Fruit fly (Drosophila melanogaster) whole organism, embryonic: Measurements from ENCODE around the gene Gem2.

Source experiments
- Bteb2 ChIP-seq: fragments of 200-800 bp; sonication (Bioruptor generic); optimal IDR thresholded peaks from 2 replicates; lab custom pipeline; 2016; ENCODE audit warnings: missing biosample characterization, missing genetic modification characterization
- CG10147 ChIP-seq: fragments of 200-800 bp; sonication (Bioruptor generic); optimal IDR thresholded peaks from 2 replicates; lab custom pipeline; 2019; ENCODE audit warnings: missing biosample characterization, mild to moderate bottlenecking, missing genetic modification characterization, moderate library complexity
- CG10543 ChIP-seq: fragments of 200-800 bp; sonication (Bioruptor generic); optimal IDR thresholded peaks from 3 replicates; lab custom pipeline; 2017; ENCODE audit warnings: missing biosample characterization, mild to moderate bottlenecking, missing genetic modification characterization, moderate library complexity
- CG10565 ChIP-seq: fragments of 200-800 bp; sonication (Bioruptor generic); optimal IDR thresholded peaks from 3 replicates; lab custom pipeline; 2016; ENCODE audit warnings: missing biosample characterization, mild to moderate bottlenecking, missing genetic modification characterization
- CG11093 ChIP-seq: fragments of 200-800 bp; sonication (Bioruptor generic); IDR thresholded peaks from 3 replicates; pipeline ENCODE4 v1.3.6; 2022; ENCODE audit warnings: missing biosample characterization, missing genetic modification characterization
- CG12942 ChIP-seq: fragments of 200-800 bp; sonication (Bioruptor generic); optimal IDR thresholded peaks from 3 replicates; lab custom pipeline; 2016; ENCODE audit warnings: missing biosample characterization, missing genetic modification characterization
- CG13894 ChIP-seq: fragments of 200-800 bp; sonication (Bioruptor generic); optimal IDR thresholded peaks from 3 replicates; lab custom pipeline; 2018; ENCODE audit warnings: missing biosample characterization, mild to moderate bottlenecking, missing genetic modification characterization, moderate library complexity
- CG15073 ChIP-seq: fragments of 200-800 bp; sonication (Bioruptor generic); optimal IDR thresholded peaks from 2 replicates; lab custom pipeline; 2016; ENCODE audit warnings: missing biosample characterization, missing genetic modification characterization
- CG15269 ChIP-seq: fragments of 200-800 bp; sonication (Bioruptor generic); optimal IDR thresholded peaks from 2 replicates; lab custom pipeline; 2018; ENCODE audit warnings: missing biosample characterization, mild to moderate bottlenecking, missing genetic modification characterization, moderate library complexity
- CG17829 ChIP-seq: fragments of 200-800 bp; optimal IDR thresholded peaks from 2 replicates; lab custom pipeline; 2019; ENCODE audit warnings: missing biosample characterization, mild to moderate bottlenecking, missing genetic modification characterization, moderate library complexity
- CG18619 ChIP-seq: fragments of 200-800 bp; sonication (Bioruptor generic); optimal IDR thresholded peaks from 3 replicates; lab custom pipeline; 2017; ENCODE audit warnings: missing biosample characterization, mild to moderate bottlenecking, missing genetic modification characterization
- CG2199 ChIP-seq: fragments of 200-800 bp; sonication (Bioruptor generic); IDR thresholded peaks from 3 replicates; pipeline ENCODE4 v1.3.6; 2022; ENCODE audit warnings: missing biosample characterization, missing genetic modification characterization
- CG2889 ChIP-seq: fragments of 200-800 bp; sonication (Bioruptor generic); IDR thresholded peaks from 3 replicates; pipeline ENCODE4 v1.3.6; 2022; ENCODE audit warnings: missing biosample characterization, missing genetic modification characterization
- CG32532 ChIP-seq: fragments of 200-800 bp; sonication (Bioruptor generic); IDR thresholded peaks from 2 replicates; pipeline ENCODE4 v1.3.6; 2022; ENCODE audit warnings: missing biosample characterization, missing genetic modification characterization
- CG34224 ChIP-seq: fragments of 200-800 bp; sonication (Bioruptor generic); IDR thresholded peaks from 3 replicates; pipeline ENCODE4 v1.3.6; 2022; ENCODE audit warnings: missing biosample characterization, missing genetic modification characterization; ENCODE audit not compliant: partially characterized antibody
- CG34422 ChIP-seq: fragments of 200-800 bp; sonication (Bioruptor generic); IDR thresholded peaks from 3 replicates; pipeline ENCODE4 v1.3.6; 2022; ENCODE audit warnings: missing biosample characterization, missing genetic modification characterization
- CG4328 ChIP-seq: fragments of 200-800 bp; sonication (Bioruptor generic); optimal IDR thresholded peaks from 3 replicates; lab custom pipeline; 2017; ENCODE audit warnings: missing biosample characterization, missing genetic modification reagents, missing genetic modification characterization
- CG5180 ChIP-seq: fragments of 200-800 bp; sonication (Bioruptor generic); optimal IDR thresholded peaks from 3 replicates; lab custom pipeline; 2017; ENCODE audit warnings: missing biosample characterization, missing genetic modification characterization, mild to moderate bottlenecking, moderate library complexity, missing genetic modification reagents
- CG6683 ChIP-seq: fragments of 200-800 bp; sonication (Bioruptor generic); optimal IDR thresholded peaks from 2 replicates; lab custom pipeline; 2017; ENCODE audit warnings: missing biosample characterization, mild to moderate bottlenecking, missing genetic modification characterization, missing genetic modification reagents
- CG6791 ChIP-seq: fragments of 200-800 bp; sonication (Bioruptor generic); IDR thresholded peaks from 3 replicates; pipeline ENCODE4 v1.3.6; 2022; ENCODE audit warnings: missing biosample characterization, missing genetic modification characterization; ENCODE audit not compliant: partially characterized antibody
- CG7928 ChIP-seq: fragments of 200-800 bp; sonication (Bioruptor generic); optimal IDR thresholded peaks from 2 replicates; lab custom pipeline; 2017; ENCODE audit warnings: missing biosample characterization, mild to moderate bottlenecking, missing genetic modification characterization
- CG8281 ChIP-seq: fragments of 200-800 bp; sonication (Bioruptor generic); optimal IDR thresholded peaks from 2 replicates; lab custom pipeline; 2018; ENCODE audit warnings: missing biosample characterization, mild to moderate bottlenecking, missing genetic modification characterization, moderate library complexity
- Dfd ChIP-seq, 2 experiments: fragments of >200 bp; optimal IDR thresholded peaks; 2 replicates each; lab custom pipeline; 2017; ENCODE audit warnings: missing biosample characterization in 2 of 2, missing genetic modification characterization in 2 of 2
- Elba2 ChIP-seq: fragments of 200-800 bp; sonication (Bioruptor generic); optimal IDR thresholded peaks from 3 replicates; lab custom pipeline; 2016; ENCODE audit warnings: missing biosample characterization, missing genetic modification characterization
- Ets65A ChIP-seq: fragments of 200-800 bp; sonication (Bioruptor generic); peaks from one replicate; lab custom pipeline; 2016; ENCODE audit warnings: missing biosample characterization, missing genetic modification characterization
- HHEX ChIP-seq: fragments of 200-800 bp; sonication (Bioruptor generic); optimal IDR thresholded peaks from 3 replicates; lab custom pipeline; 2017; ENCODE audit warnings: missing biosample characterization, mild to moderate bottlenecking, missing genetic modification characterization, missing genetic modification reagents
- HLH4C ChIP-seq: fragments of 200-800 bp; sonication (Bioruptor generic); IDR thresholded peaks from 3 replicates; pipeline ENCODE4 v1.3.6; 2022; ENCODE audit warnings: missing biosample characterization, missing genetic modification characterization; ENCODE audit not compliant: partially characterized antibody
- HLH54F ChIP-seq: fragments of 200-800 bp; sonication (Bioruptor generic); optimal IDR thresholded peaks from 3 replicates; lab custom pipeline; 2016; ENCODE audit warnings: missing biosample characterization, missing genetic modification characterization
- HLHmδ ChIP-seq: fragments of 200-800 bp; sonication (Bioruptor generic); optimal IDR thresholded peaks from 2 replicates; lab custom pipeline; 2018; ENCODE audit warnings: missing biosample characterization, mild to moderate bottlenecking, missing genetic modification characterization, moderate library complexity
- HmgD ChIP-seq: fragments of 200-800 bp; sonication (Bioruptor generic); optimal IDR thresholded peaks from 3 replicates; lab custom pipeline; 2016; ENCODE audit warnings: missing biosample characterization, missing genetic modification characterization
- Hmr ChIP-seq: fragments of 200-800 bp; sonication (Bioruptor generic); optimal IDR thresholded peaks from 3 replicates; lab custom pipeline; 2017; ENCODE audit warnings: mild to moderate bottlenecking, missing biosample characterization, missing genetic modification reagents, missing genetic modification characterization
- Hmx ChIP-seq: fragments of 200-800 bp; sonication (Bioruptor generic); optimal IDR thresholded peaks from 2 replicates; lab custom pipeline; 2016; ENCODE audit warnings: missing biosample characterization, missing genetic modification characterization
- NC2β ChIP-seq: fragments of 200-800 bp; sonication (Bioruptor generic); optimal IDR thresholded peaks from 2 replicates; lab custom pipeline; 2016; ENCODE audit warnings: missing biosample characterization, missing genetic modification characterization
- Ptx1 ChIP-seq: fragments of 200-800 bp; sonication (Bioruptor generic); IDR thresholded peaks from 2 replicates; pipeline ENCODE4 v1.3.6; 2022; ENCODE audit warnings: missing biosample characterization, missing genetic modification characterization
- Usf ChIP-seq: fragments of 200-800 bp; sonication (Bioruptor generic); optimal IDR thresholded peaks from 2 replicates; lab custom pipeline; 2017; ENCODE audit warnings: missing genotype, missing biosample characterization, missing genetic modification characterization
- ab ChIP-seq: fragments of 200-800 bp; sonication (Bioruptor generic); optimal IDR thresholded peaks from 2 replicates; lab custom pipeline; 2016; ENCODE audit warnings: missing biosample characterization, missing genetic modification characterization
- bowl ChIP-seq: fragments of 200-800 bp; sonication (Bioruptor generic); IDR thresholded peaks from 2 replicates; pipeline ENCODE4 v1.3.6; 2022; ENCODE audit warnings: missing biosample characterization, missing genetic modification characterization
- dan ChIP-seq: fragments of 200-800 bp; sonication (Bioruptor generic); IDR thresholded peaks from 2 replicates; pipeline ENCODE4 v1.3.6; 2022; ENCODE audit warnings: missing biosample characterization, missing genetic modification characterization
- disco-r ChIP-seq: fragments of 200-800 bp; sonication (Bioruptor generic); optimal IDR thresholded peaks from 2 replicates; lab custom pipeline; 2016; ENCODE audit warnings: missing biosample characterization, missing genetic modification characterization
- fru ChIP-seq: fragments of >200 bp; optimal IDR thresholded peaks from 2 replicates; lab custom pipeline; 2017
- klu ChIP-seq: fragments of 200-800 bp; sonication (Bioruptor generic); IDR thresholded peaks from 2 replicates; pipeline ENCODE4 v1.3.6; 2022; ENCODE audit warnings: missing biosample characterization, missing genetic modification characterization
- luna ChIP-seq: fragments of 200-800 bp; sonication (Bioruptor generic); optimal IDR thresholded peaks from 2 replicates; lab custom pipeline; 2016; ENCODE audit warnings: missing biosample characterization, missing genetic modification characterization
- odd ChIP-seq: fragments of 200-800 bp; sonication (Bioruptor generic); optimal IDR thresholded peaks from 2 replicates; lab custom pipeline; 2017; ENCODE audit warnings: missing biosample characterization, mild to moderate bottlenecking, missing genetic modification characterization
- pita ChIP-seq: fragments of 200-800 bp; sonication (Bioruptor generic); optimal IDR thresholded peaks from 2 replicates; lab custom pipeline; 2017; ENCODE audit warnings: missing biosample characterization, mild to moderate bottlenecking, missing genetic modification characterization
- pzg ChIP-seq: fragments of 200-800 bp; sonication (Bioruptor generic); optimal IDR thresholded peaks from 3 replicates; lab custom pipeline; 2018; ENCODE audit warnings: missing biosample characterization, mild to moderate bottlenecking, missing genetic modification characterization, moderate library complexity
- ranshi ChIP-seq: fragments of 200-800 bp; sonication (Bioruptor generic); IDR thresholded peaks from 2 replicates; pipeline ENCODE4 v1.3.6; 2022; ENCODE audit warnings: missing biosample characterization, missing genetic modification characterization
- sisA ChIP-seq: fragments of 200-800 bp; sonication (Bioruptor generic); IDR thresholded peaks from 2 replicates; pipeline ENCODE4 v1.3.6; 2022; ENCODE audit warnings: missing biosample characterization, missing genetic modification characterization
- slbo ChIP-seq: fragments of 200-800 bp; sonication (Bioruptor generic); IDR thresholded peaks from 2 replicates; pipeline ENCODE4 v1.3.6; 2022; ENCODE audit warnings: missing biosample characterization, missing genetic modification characterization
- tin ChIP-seq: fragments of 200-800 bp; sonication (Bioruptor generic); optimal IDR thresholded peaks from 3 replicates; lab custom pipeline; 2016; ENCODE audit warnings: missing biosample characterization, missing genetic modification characterization
- yki ChIP-seq: fragments of >200 bp; optimal IDR thresholded peaks from 3 replicates; lab custom pipeline; 2018

Gene Gem2

dm6 chr3L:19079798-19080691, 20.1 kb downstream of the Gem2 start (continued):
- TF ChIP-seq CG13894 (peak; percentile 41), CG6683 (no peak), sisA (GFP tag; lab: Robert Waterston, UW) (no peak), Hmr (peak; percentile 16), CG7928 (GFP tag; lab: Kevin White, UChicago) (no peak), HLH4C (GFP tag; lab: Robert Waterston, UW) (no peak), Dfd (GFP tag; optimal IDR thresholded peaks at IDR 0.05; lab: Kevin White, UChicago) (no peak), CG15073 (no peak), klu (GFP tag; lab: Robert Waterston, UW) (no peak), CG11093 (GFP tag; lab: Robert Waterston, UW) (no peak), Bteb2 (no peak), tin (GFP tag; lab: Kevin White, UChicago) (peak; percentile 23), CG12942 (no peak), slbo (GFP tag; lab: Robert Waterston, UW) (peak; percentile 23; the same call in 1 of the 2 replicates), CG6791 (no peak), CG10543 (no peak), Ptx1 (peak; percentile 36; the same call in 1 of the 2 replicates), fru (lab: Kevin White, UChicago) (no peak), HHEX (GFP tag; lab: Kevin White, UChicago) (peak; percentile 25), yki (lab: Kevin White, UChicago) (no peak), CG34224 (GFP tag; lab: Robert Waterston, UW) (no peak), dan (GFP tag; lab: Robert Waterston, UW) (no peak), HLHmδ (GFP tag; lab: Kevin White, UChicago) (no peak), Ets65A (GFP tag; lab: Kevin White, UChicago) (peak; percentile 56), pita (GFP tag; lab: Kevin White, UChicago) (no peak), CG2889 (GFP tag; lab: Robert Waterston, UW) (no peak), disco-r (peak; percentile 34), CG17829 (no peak), CG10147 (peak; percentile 10), CG10565 (GFP tag; lab: Kevin White, UChicago) (no peak), HmgD (GFP tag; lab: Kevin White, UChicago) (no peak), HLH54F (GFP tag; lab: Kevin White, UChicago) (peak; percentile 14), CG4328 (GFP tag; lab: Kevin White, UChicago) (no peak), Hmx (no peak), CG5180 (no peak), ranshi (no peak), pzg (GFP tag; lab: Kevin White, UChicago) (no peak), CG15269 (tag; lab: Kevin White, UChicago) (peak; percentile 38), CG18619 (peak; percentile 28), luna (no peak), bowl (GFP tag; lab: Robert Waterston, UW) (no peak), Elba2 (GFP tag; lab: Kevin White, UChicago) (no peak), CG34422 (GFP tag; lab: Robert Waterston, UW) (no peak), odd (GFP tag; lab: Kevin White, UChicago) (no peak), CG32532 (GFP tag; lab: Robert Waterston, UW) (no peak), CG2199 (GFP tag; lab: Robert Waterston, UW) (peak; percentile 24; the same call in 1 of the 3 replicates), ab (no peak), NC2β (no peak), Usf (GFP tag; lab: Kevin White, UChicago) (no peak), CG8281 (tag; lab: Kevin White, UChicago) (no peak)
